Worm (Caenorhabditis elegans) whole organism, L4 larva: ENCODE measurements around the gene his-24.
A peak's percentile ranks its signal among the peaks of the same experiment; 100 is the strongest.

Experiments used
- F10B5.3 ChIP-seq: sonication (generic microtip); optimal IDR thresholded peaks from 2 replicates; lab custom pipeline; 2016; ENCODE audit warnings: mild to moderate bottlenecking, missing genetic modification characterization, missing compliant biosample characterization
- F44E2.7 ChIP-seq: fragments of 200-800 bp; sonication (Bioruptor generic); IDR thresholded peaks from 2 replicates; pipeline ENCODE4 v2.1.2; 2022; ENCODE audit warnings: missing genetic modification characterization, missing compliant biosample characterization
- F49E8.2 ChIP-seq: sonication (generic microtip); optimal IDR thresholded peaks from 2 replicates; lab custom pipeline; 2016; ENCODE audit warnings: missing compliant biosample characterization, mild to moderate bottlenecking, missing genetic modification characterization, borderline replicate concordance
- Y48G9A.11 ChIP-seq: fragments of 200-800 bp; sonication (Bioruptor generic); IDR thresholded peaks from 2 replicates; pipeline ENCODE4 v1.3.6; 2022; ENCODE audit warnings: missing genetic modification reagents, missing genetic modification characterization, missing compliant biosample characterization
- ZK546.5 ChIP-seq, 2 experiments: sonication (generic microtip); optimal IDR thresholded peaks; 2 replicates each; lab custom pipeline; 2017; ENCODE audit warnings: missing biosample characterization in 2 of 2, missing genetic modification characterization in 2 of 2
- ceh-20 ChIP-seq: fragments of 200-800 bp; sonication (Bioruptor generic); IDR thresholded peaks from 2 replicates; pipeline ENCODE4 v1.3.6; 2022; ENCODE audit warnings: missing genetic modification reagents, missing genetic modification characterization, missing compliant biosample characterization
- ceh-44 ChIP-seq: fragments of 200-800 bp; sonication (Bioruptor generic); IDR thresholded peaks from 2 replicates; pipeline ENCODE4 v1.3.6; 2022; ENCODE audit warnings: missing genetic modification reagents, missing genetic modification characterization, missing compliant biosample characterization
- ces-1 ChIP-seq: fragments of 150-350 bp; sonication (generic microtip); optimal IDR thresholded peaks from 4 replicates; lab custom pipeline; 2014; ENCODE audit warnings: missing biosample characterization, missing genetic modification reagents, missing genetic modification characterization
- ctbp-1 ChIP-seq: fragments of 200-800 bp; sonication (Bioruptor generic); IDR thresholded peaks from 2 replicates; pipeline ENCODE4 v1.3.6; 2022; ENCODE audit warnings: missing genetic modification reagents, missing genetic modification characterization, missing compliant biosample characterization
- daf-16 ChIP-seq, 3 experiments: sonication (generic microtip); optimal IDR thresholded peaks; 2 replicates each; lab custom pipeline; 2016 to 2017; ENCODE audit warnings: missing genetic modification characterization in 3 of 3, missing genetic modification reagents in 3 of 3, mild to moderate bottlenecking in 2 of 3, missing compliant biosample characterization in 2 of 3, missing biosample characterization in 1 of 3, moderate library complexity in 1 of 3
- dmd-6 ChIP-seq: fragments of 200-800 bp; sonication (Bioruptor generic); IDR thresholded peaks from 2 replicates; pipeline ENCODE4 v1.3.6; 2022; ENCODE audit warnings: missing genetic modification reagents, missing genetic modification characterization, missing compliant biosample characterization
- dmd-8 ChIP-seq: fragments of 200-800 bp; sonication (Bioruptor generic); IDR thresholded peaks from 2 replicates; pipeline ENCODE4 v1.3.6; 2022; ENCODE audit warnings: missing genetic modification characterization, missing compliant biosample characterization
- dve-1 ChIP-seq: sonication (generic microtip); optimal IDR thresholded peaks from 2 replicates; lab custom pipeline; 2017; ENCODE audit warnings: antibody characterized with exemption, mild to moderate bottlenecking, missing genetic modification characterization, missing compliant biosample characterization; ENCODE audit not compliant: insufficient read depth
- fkh-10 ChIP-seq: fragments of 150-350 bp; optimal IDR thresholded peaks from 2 replicates; lab custom pipeline; 2014; ENCODE audit warnings: missing biosample characterization, missing genetic modification reagents, missing genetic modification characterization
- fos-1 ChIP-seq: fragments of 150-350 bp; optimal IDR thresholded peaks from 2 replicates; lab custom pipeline; 2014; ENCODE audit warnings: missing biosample characterization, missing genetic modification characterization
- hlh-11 ChIP-seq: fragments of 200-800 bp; sonication (Bioruptor generic); optimal IDR thresholded peaks from 2 replicates; lab custom pipeline; 2018; ENCODE audit warnings: mild to moderate bottlenecking, missing genetic modification characterization, missing compliant biosample characterization
- hlh-30 ChIP-seq: sonication (generic microtip); optimal IDR thresholded peaks from 2 replicates; lab custom pipeline; 2017; ENCODE audit warnings: antibody characterized with exemption, mild to moderate bottlenecking, missing genetic modification characterization, missing compliant biosample characterization; ENCODE audit not compliant: insufficient read depth
- hmg-1.1 ChIP-seq: fragments of 200-800 bp; sonication (Bioruptor generic); IDR thresholded peaks from 2 replicates; pipeline ENCODE4 v1.3.6; 2022; ENCODE audit warnings: missing genetic modification reagents, missing genetic modification characterization, missing compliant biosample characterization
- lin-1 ChIP-seq: fragments of 200-800 bp; sonication (Bioruptor generic); IDR thresholded peaks from 2 replicates; pipeline ENCODE4 v1.3.6; 2022; ENCODE audit warnings: missing genetic modification reagents, missing genetic modification characterization, missing compliant biosample characterization
- lin-13 ChIP-seq: fragments of 150-350 bp; optimal IDR thresholded peaks from 2 replicates; lab custom pipeline; 2014; ENCODE audit warnings: missing biosample characterization, missing genetic modification reagents, missing genetic modification characterization
- lin-15B ChIP-seq: fragments of 150-350 bp; sonication (generic microtip); optimal IDR thresholded peaks from 3 replicates; lab custom pipeline; 2014; ENCODE audit warnings: missing biosample characterization, missing genetic modification characterization
- lin-29 ChIP-seq: fragments of 200-800 bp; sonication (Bioruptor generic); IDR thresholded peaks from 2 replicates; pipeline ENCODE4 v1.3.6; 2022; ENCODE audit warnings: missing genetic modification reagents, missing genetic modification characterization, missing compliant biosample characterization
- lin-39 ChIP-seq: fragments of 150-350 bp; optimal IDR thresholded peaks from 2 replicates; lab custom pipeline; 2014; ENCODE audit warnings: missing biosample characterization, missing genetic modification reagents, missing genetic modification characterization
- mes-2 ChIP-seq: sonication (generic microtip); optimal IDR thresholded peaks from 2 replicates; lab custom pipeline; 2016; ENCODE audit warnings: missing genotype, mild to moderate bottlenecking, missing genetic modification characterization, missing compliant biosample characterization; ENCODE audit not compliant: poor library complexity, severe bottlenecking
- mxl-3 ChIP-seq: fragments of 200-800 bp; sonication (Bioruptor generic); optimal IDR thresholded peaks from 2 replicates; lab custom pipeline; 2018; ENCODE audit warnings: mild to moderate bottlenecking, missing genetic modification characterization, missing compliant biosample characterization
- nhr-11 ChIP-seq: fragments of 150-350 bp; optimal IDR thresholded peaks from 2 replicates; lab custom pipeline; 2014; ENCODE audit warnings: missing biosample characterization, missing genetic modification characterization
- nhr-28 ChIP-seq: fragments of 150-350 bp; optimal IDR thresholded peaks from 2 replicates; lab custom pipeline; 2014; ENCODE audit warnings: missing biosample characterization, missing genetic modification characterization
- php-3 ChIP-seq: fragments of 200-800 bp; sonication (Bioruptor generic); IDR thresholded peaks from 2 replicates; pipeline ENCODE4 v1.3.6; 2022; ENCODE audit warnings: missing genetic modification reagents, missing genetic modification characterization, missing compliant biosample characterization
- pqm-1 ChIP-seq: sonication (generic microtip); optimal IDR thresholded peaks from 2 replicates; lab custom pipeline; 2017; ENCODE audit warnings: missing biosample characterization, missing genetic modification characterization
- saeg-2 ChIP-seq: fragments of 200-800 bp; sonication (Bioruptor generic); IDR thresholded peaks from 2 replicates; pipeline ENCODE4 v1.3.6; 2022; ENCODE audit warnings: missing genetic modification reagents, missing genetic modification characterization, missing compliant biosample characterization
- snpc-1.2 ChIP-seq: fragments of 200-800 bp; sonication (Bioruptor generic); IDR thresholded peaks from 2 replicates; pipeline ENCODE4 v1.3.6; 2022; ENCODE audit warnings: missing genetic modification reagents, missing genetic modification characterization, missing compliant biosample characterization
- tag-97 ChIP-seq: fragments of 200-800 bp; sonication (Bioruptor generic); IDR thresholded peaks from 2 replicates; pipeline ENCODE4 v1.3.6; 2022; ENCODE audit warnings: missing genetic modification characterization, missing compliant biosample characterization
- tra-1 ChIP-seq: fragments of 200-800 bp; sonication (Bioruptor generic); IDR thresholded peaks from 2 replicates; pipeline ENCODE4 v1.3.6; 2022; ENCODE audit warnings: missing genetic modification reagents, missing genetic modification characterization, missing compliant biosample characterization
- unc-62 ChIP-seq, 3 experiments: fragments of 150-350 bp in 1 of 3; sonication (generic microtip); optimal IDR thresholded peaks in 2 of 3; peaks in 1 of 3; 1 replicate in 1 of 3; 2 replicates in 2 of 3; lab custom pipeline; 2014 to 2017; ENCODE audit warnings: missing biosample characterization in 3 of 3, missing genetic modification characterization in 3 of 3, missing genetic modification reagents in 3 of 3, missing genotype in 1 of 3
- zfp-3 ChIP-seq: fragments of 200-800 bp; sonication (Bioruptor generic); conservative IDR thresholded peaks from 2 replicates; pipeline ENCODE4 v1.3.6; 2022; ENCODE audit warnings: missing genetic modification reagents, missing genetic modification characterization, missing compliant biosample characterization
- ztf-7 ChIP-seq: fragments of 150-350 bp; optimal IDR thresholded peaks from 2 replicates; lab custom pipeline; 2014; ENCODE audit warnings: missing biosample characterization, missing genetic modification characterization

his-24 gene

ce11 chrX:14503800-14504550 is 14.1 kb downstream of the his-24 start, which contains the start of gene M163.1 (continued):
- TF ChIP-seq fos-1 (no peak), ceh-20 (GFP tag; lab: Robert Waterston, UW) (no peak), tag-97 (GFP tag; lab: Robert Waterston, UW) (no peak), ces-1 (GFP tag; lab: Kevin White, UChicago) (no peak), ZK546.5 (tag; optimal IDR thresholded peaks at IDR 0.05; lab: Kevin White, UChicago) (no peak), lin-39 (tag; lab: Kevin White, UChicago) (no peak), daf-16 (GFP tag; optimal IDR thresholded peaks at IDR 0.05; lab: Kevin White, UChicago) (no peak), daf-16 (tag; optimal IDR thresholded peaks at IDR 0.05; lab: Kevin White, UChicago) (peak; percentile 57), lin-15B (no peak), unc-62 (GFP tag; optimal IDR thresholded peaks at IDR 0.05 in 1 of 2; lab: Kevin White, UChicago) (peak in 1 of 2 experiments; percentile 91), unc-62 (tag; optimal IDR thresholded peaks at IDR 0.05; lab: Kevin White, UChicago) (no peak), hlh-30 (peak; percentile 76), ceh-44 (GFP tag; lab: Robert Waterston, UW) (no peak), mxl-3 (GFP tag; lab: Kevin White, UChicago) (no peak), php-3 (GFP tag; lab: Robert Waterston, UW) (no peak), zfp-3 (no peak), lin-29 (GFP tag; lab: Robert Waterston, UW) (no peak), ctbp-1 (GFP tag; lab: Robert Waterston, UW) (no peak), hlh-11 (tag; lab: Kevin White, UChicago) (peak; percentile 38), Y48G9A.11 (GFP tag; lab: Robert Waterston, UW) (no peak), ztf-7 (tag; lab: Kevin White, UChicago) (no peak), fkh-10 (no peak), F49E8.2 (tag; lab: Kevin White, UChicago) (no peak), dmd-8 (GFP tag; lab: Robert Waterston, UW) (no peak), lin-13 (GFP tag; lab: Kevin White, UChicago) (no peak)

DNA sequence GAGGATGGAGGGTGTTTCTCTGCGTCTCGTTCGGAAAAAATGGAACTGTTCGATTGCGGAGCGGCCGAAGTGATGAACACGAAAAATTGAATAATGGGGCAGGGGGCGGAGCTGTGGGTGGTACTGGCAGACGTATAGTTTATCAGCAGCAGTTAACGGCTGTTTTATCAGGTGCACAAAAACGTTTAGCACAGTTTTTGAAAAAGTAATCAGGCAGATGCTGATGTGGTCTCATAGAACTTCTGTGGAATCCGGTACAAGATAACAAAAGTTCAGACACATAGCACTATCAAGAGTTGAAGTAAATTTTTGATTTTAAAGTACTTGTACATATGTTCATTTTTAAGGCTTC is 14.6 kb downstream of the his-24 start:
- TF ChIP-seq dve-1 (tag; lab: Kevin White, UChicago) (peak; percentile 54), dmd-6 (peak; percentile 35), hmg-1.1 (GFP tag; lab: Robert Waterston, UW) (no peak), daf-16 (GFP tag; optimal IDR thresholded peaks at IDR 0.05; lab: Kevin White, UChicago) (no peak), daf-16 (tag; optimal IDR thresholded peaks at IDR 0.05; lab: Kevin White, UChicago) (peak; percentile 36), tra-1 (GFP tag; lab: Robert Waterston, UW) (0 out of 2 replicates have a peak, but pooled peaks have one; percentile 12), dmd-8 (GFP tag; lab: Robert Waterston, UW) (0 out of 2 replicates have a peak, but pooled peaks have one; percentile 22), nhr-11 (tag; lab: Kevin White, UChicago) (no peak), mxl-3 (GFP tag; lab: Kevin White, UChicago) (peak; percentile 47), lin-1 (GFP tag; lab: Robert Waterston, UW) (0 out of 2 replicates have a peak, but pooled peaks have one; percentile 20), F44E2.7 (GFP tag; lab: Robert Waterston, UW) (0 out of 2 replicates have a peak, but pooled peaks have one; percentile 0), pqm-1 (tag; lab: Kevin White, UChicago) (peak; percentile 72), saeg-2 (GFP tag; lab: Robert Waterston, UW) (no peak), F10B5.3 (tag; lab: Kevin White, UChicago) (peak; percentile 7), mes-2 (tag; lab: Kevin White, UChicago) (no peak), snpc-1.2 (GFP tag; lab: Robert Waterston, UW) (no peak), hlh-11 (tag; lab: Kevin White, UChicago) (peak; percentile 41), nhr-28 (tag; lab: Kevin White, UChicago) (peak; percentile 83), php-3 (GFP tag; lab: Robert Waterston, UW) (peak; percentile 41; the same call in 1 of the 2 replicates)
